Fruit fly (Drosophila melanogaster) whole organism, wandering third instar larva: ENCODE measurements around the gene Ge-1.

Source experiments
- Dfd ChIP-seq: fragments of >200 bp; optimal IDR thresholded peaks from 2 replicates; lab custom pipeline; 2017; ENCODE audit warnings: missing biosample characterization, missing genetic modification characterization
- GATAd ChIP-seq: sonication (Bioruptor generic); optimal IDR thresholded peaks from 2 replicates; lab custom pipeline; 2016; ENCODE audit warnings: missing biosample characterization, missing genetic modification characterization
- Hr78 ChIP-seq: fragments of >200 bp; optimal IDR thresholded peaks from 2 replicates; lab custom pipeline; 2017; ENCODE audit warnings: missing biosample characterization, missing genetic modification characterization
- dsf ChIP-seq: sonication (Bioruptor generic); optimal IDR thresholded peaks from 2 replicates; lab custom pipeline; 2016; ENCODE audit warnings: missing biosample characterization, missing genetic modification characterization, borderline replicate concordance
- psq ChIP-seq: fragments of 200-800 bp; sonication (Bioruptor generic); optimal IDR thresholded peaks from 3 replicates; lab custom pipeline; 2017; ENCODE audit warnings: missing biosample characterization, mild to moderate bottlenecking, missing genetic modification characterization, moderate library complexity
- usp ChIP-seq: fragments of >200 bp; optimal IDR thresholded peaks from 2 replicates; lab custom pipeline; 2017; ENCODE audit warnings: missing biosample characterization, missing genetic modification characterization

DNA sequence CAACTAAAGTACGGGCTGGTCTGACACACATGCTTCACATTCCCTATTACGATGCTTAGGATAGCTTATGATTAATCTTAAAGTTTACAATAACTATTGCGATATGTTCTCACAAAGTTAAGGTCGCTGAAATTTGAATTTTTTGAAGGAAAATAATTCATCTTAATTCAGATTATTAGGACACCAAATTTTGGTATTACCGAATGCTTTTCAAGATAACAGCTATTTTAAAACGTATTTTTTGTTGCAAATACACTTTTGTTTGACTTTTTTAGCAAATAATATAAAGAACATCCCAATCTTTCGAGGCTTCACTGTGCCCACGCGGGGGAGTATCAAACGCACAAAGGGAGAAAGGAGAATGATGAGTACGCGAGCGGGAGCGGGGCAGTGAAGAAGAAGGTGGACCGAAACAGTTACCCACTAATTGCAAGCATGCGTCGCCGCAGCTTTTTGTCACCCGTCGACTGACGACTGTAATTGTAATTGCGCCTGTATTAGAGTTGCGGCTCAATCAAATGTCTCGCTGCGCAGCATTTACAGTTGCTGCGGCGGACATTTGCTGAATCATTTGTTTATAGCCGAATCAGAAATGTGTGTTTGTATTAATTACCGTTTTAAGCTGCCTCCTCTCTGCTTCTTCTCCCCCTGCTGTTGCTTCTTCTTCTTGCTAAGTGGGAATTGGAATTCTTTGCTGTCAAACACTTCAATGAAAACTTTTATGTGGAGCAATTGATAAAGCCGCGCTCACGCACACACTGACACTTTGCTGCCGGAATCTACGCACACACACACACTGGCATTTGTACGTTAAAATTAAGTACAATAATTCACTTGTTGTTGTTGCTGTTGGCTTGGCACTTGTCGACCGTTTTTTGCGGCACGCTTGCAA lies 34.5 kb downstream of the Ge-1 start:
- no peak for TF ChIP-seq Dfd (GFP tag; lab: Kevin White, UChicago)
- TF ChIP-seq dsf (GFP tag; lab: Kevin White, UChicago), result no peak
- no peak for TF ChIP-seq GATAd (GFP tag; lab: Kevin White, UChicago)
- TF ChIP-seq psq (GFP tag; lab: Kevin White, UChicago), result peak; percentile 16
- TF ChIP-seq usp (GFP tag; lab: Kevin White, UChicago), result no peak
- TF ChIP-seq Hr78 (GFP tag; lab: Kevin White, UChicago), result no peak
